Worm (Caenorhabditis elegans) whole organism, young adult: ENCODE results near the gene sftb-1.
A peak's percentile ranks its signal among the peaks of the same experiment; 100 is the strongest.

Source experiments
- B0336.3 ChIP-seq: fragments of 200-800 bp; sonication (Bioruptor generic); IDR thresholded peaks from 2 replicates; pipeline ENCODE4 v1.3.6; 2022; ENCODE audit warnings: missing genetic modification characterization, missing compliant biosample characterization
- C06A6.2 ChIP-seq: fragments of 200-800 bp; sonication (Bioruptor generic); conservative IDR thresholded peaks from 2 replicates; pipeline ENCODE4 v1.3.6; 2022; ENCODE audit warnings: missing genetic modification characterization, missing compliant biosample characterization
- D2030.7 ChIP-seq: fragments of 200-800 bp; sonication (Bioruptor generic); IDR thresholded peaks from 2 replicates; pipeline ENCODE4 v1.3.6; 2022; ENCODE audit warnings: missing genetic modification reagents, missing genetic modification characterization, missing compliant biosample characterization
- F23B12.7 ChIP-seq: sonication (generic microtip); optimal IDR thresholded peaks from 2 replicates; lab custom pipeline; 2017; ENCODE audit warnings: missing genetic modification characterization, mild to moderate bottlenecking, missing compliant biosample characterization, antibody characterized with exemption, moderate library complexity; ENCODE audit not compliant: insufficient read depth
- F33H1.4 ChIP-seq: fragments of 200-800 bp; sonication (Bioruptor generic); IDR thresholded peaks from 2 replicates; pipeline ENCODE4 v1.3.6; 2022; ENCODE audit warnings: missing genetic modification reagents, missing genetic modification characterization, missing compliant biosample characterization
- F57A8.1 ChIP-seq: fragments of 200-800 bp; sonication (Bioruptor generic); optimal IDR thresholded peaks from 2 replicates; lab custom pipeline; 2018; ENCODE audit warnings: mild to moderate bottlenecking, missing genetic modification characterization, moderate library complexity, missing compliant biosample characterization
- K11D2.4 ChIP-seq: fragments of 200-800 bp; sonication (Bioruptor generic); IDR thresholded peaks from 2 replicates; pipeline ENCODE4 v1.3.6; 2022; ENCODE audit warnings: missing genetic modification reagents, missing genetic modification characterization, missing compliant biosample characterization
- T26A5.8 ChIP-seq: sonication (generic microtip); optimal IDR thresholded peaks from 2 replicates; lab custom pipeline; 2016; ENCODE audit warnings: missing genetic modification characterization, missing compliant biosample characterization
- Y56A3A.18 ChIP-seq: fragments of 200-800 bp; sonication (Bioruptor generic); IDR thresholded peaks from 2 replicates; pipeline ENCODE4 v1.3.6; 2022; ENCODE audit warnings: missing genetic modification reagents, missing genetic modification characterization, missing compliant biosample characterization
- attf-5 ChIP-seq: fragments of 200-800 bp; sonication (Bioruptor generic); optimal IDR thresholded peaks from 2 replicates; lab custom pipeline; 2018; ENCODE audit warnings: mild to moderate bottlenecking, missing genetic modification characterization, missing compliant biosample characterization
- bed-1 ChIP-seq: fragments of 200-800 bp; sonication (Bioruptor generic); IDR thresholded peaks from 2 replicates; pipeline ENCODE4 v1.3.6; 2022; ENCODE audit warnings: missing genetic modification reagents, missing genetic modification characterization, missing compliant biosample characterization
- cebp-1 ChIP-seq, 2 experiments: fragments of 200-800 bp in 1 of 2; sonication (Bioruptor generic) in 1 of 2; sonication (generic microtip) in 1 of 2; IDR thresholded peaks in 1 of 2; optimal IDR thresholded peaks in 1 of 2; 2 replicates each; pipeline versions ENCODE4 v1.3.6 to Lab custom; 2017 to 2022; ENCODE audit warnings: missing compliant biosample characterization in 2 of 2, missing genetic modification characterization in 2 of 2, mild to moderate bottlenecking in 1 of 2, missing genetic modification reagents in 1 of 2, moderate library complexity in 1 of 2
- ceh-79 ChIP-seq: sonication (generic microtip); optimal IDR thresholded peaks from 2 replicates; lab custom pipeline; 2017; ENCODE audit warnings: mild to moderate bottlenecking, missing genetic modification characterization, missing compliant biosample characterization
- dox-1 ChIP-seq: fragments of 200-800 bp; sonication (Bioruptor generic); IDR thresholded peaks from 2 replicates; pipeline ENCODE4 v1.3.6; 2022; ENCODE audit warnings: missing genetic modification reagents, missing genetic modification characterization, missing compliant biosample characterization
- dpl-1 ChIP-seq: fragments of 150-350 bp; optimal IDR thresholded peaks from 2 replicates; lab custom pipeline; 2014; ENCODE audit warnings: missing biosample characterization, missing genetic modification reagents, missing genetic modification characterization
- egl-18 ChIP-seq: fragments of 200-800 bp; sonication (Bioruptor generic); IDR thresholded peaks from 2 replicates; pipeline ENCODE4 v1.3.6; 2022; ENCODE audit warnings: missing genetic modification reagents, missing genetic modification characterization, missing compliant biosample characterization
- hlh-12 ChIP-seq: sonication (generic microtip); optimal IDR thresholded peaks from 2 replicates; lab custom pipeline; 2016; ENCODE audit warnings: missing genetic modification characterization, missing compliant biosample characterization
- hmg-1.2 ChIP-seq: fragments of 200-800 bp; sonication (Bioruptor generic); IDR thresholded peaks from 2 replicates; pipeline ENCODE4 v1.3.6; 2022; ENCODE audit warnings: missing genetic modification reagents, missing genetic modification characterization, missing compliant biosample characterization
- hrde-1 ChIP-seq: sonication (generic microtip); optimal IDR thresholded peaks from 2 replicates; lab custom pipeline; 2016; ENCODE audit warnings: missing genetic modification characterization, mild to moderate bottlenecking, missing compliant biosample characterization, moderate library complexity, missing genotype, missing genetic modification reagents, borderline replicate concordance
- lin-26 ChIP-seq: fragments of 200-800 bp; sonication (Bioruptor generic); IDR thresholded peaks from 2 replicates; pipeline ENCODE4 v1.3.6; 2022; ENCODE audit warnings: missing genetic modification reagents, missing genetic modification characterization, missing compliant biosample characterization
- lin-35 ChIP-seq, 3 experiments: fragments of 150-350 bp in 2 of 3; sonication (generic microtip) in 1 of 3; optimal IDR thresholded peaks; 2 replicates each; lab custom pipeline; 2014 to 2018; ENCODE audit warnings: missing biosample characterization in 3 of 3, missing genetic modification characterization in 3 of 3, missing genetic modification reagents in 3 of 3
- lin-40 ChIP-seq: sonication (generic microtip); optimal IDR thresholded peaks from 2 replicates; lab custom pipeline; 2016; ENCODE audit warnings: missing genetic modification characterization, mild to moderate bottlenecking, missing compliant biosample characterization, missing genotype, missing genetic modification reagents
- lin-54 ChIP-seq: fragments of 200-800 bp; sonication (Bioruptor generic); optimal IDR thresholded peaks from 2 replicates; lab custom pipeline; 2018; ENCODE audit warnings: mild to moderate bottlenecking, missing genetic modification characterization, missing compliant biosample characterization
- lsl-1 ChIP-seq: fragments of 200-800 bp; sonication (Bioruptor generic); optimal IDR thresholded peaks from 2 replicates; lab custom pipeline; 2018; ENCODE audit warnings: mild to moderate bottlenecking, missing genetic modification characterization, moderate library complexity, missing compliant biosample characterization
- lsy-27 ChIP-seq: sonication (generic microtip); optimal IDR thresholded peaks from 2 replicates; lab custom pipeline; 2017; ENCODE audit warnings: missing genetic modification characterization, mild to moderate bottlenecking, missing compliant biosample characterization, antibody characterized with exemption, missing genotype, borderline replicate concordance; ENCODE audit not compliant: insufficient read depth
- madf-6 ChIP-seq: fragments of 200-800 bp; sonication (Bioruptor generic); IDR thresholded peaks from 2 replicates; pipeline ENCODE4 v1.3.6; 2022; ENCODE audit warnings: missing genetic modification reagents, missing genetic modification characterization, missing compliant biosample characterization
- madf-8 ChIP-seq: fragments of 200-800 bp; sonication (Bioruptor generic); conservative IDR thresholded peaks from 2 replicates; pipeline ENCODE4 v1.3.6; 2022; ENCODE audit warnings: missing genetic modification reagents, missing genetic modification characterization, missing compliant biosample characterization
- mcd-1 ChIP-seq: fragments of 200-800 bp; sonication (Bioruptor generic); IDR thresholded peaks from 2 replicates; pipeline ENCODE4 v1.3.6; 2022; ENCODE audit warnings: missing genetic modification reagents, missing genetic modification characterization, missing compliant biosample characterization
- mes-4 ChIP-seq: sonication (generic microtip); optimal IDR thresholded peaks from 2 replicates; lab custom pipeline; 2016; ENCODE audit warnings: missing genotype, missing genetic modification characterization, missing compliant biosample characterization
- nfyb-1 ChIP-seq: fragments of 200-800 bp; sonication (Bioruptor generic); IDR thresholded peaks from 2 replicates; pipeline ENCODE4 v1.3.6; 2022; ENCODE audit warnings: missing genetic modification reagents, missing genetic modification characterization, missing compliant biosample characterization
- nhr-179 ChIP-seq: sonication (generic microtip); optimal IDR thresholded peaks from 2 replicates; lab custom pipeline; 2016; ENCODE audit warnings: mild to moderate bottlenecking, missing genetic modification characterization, missing compliant biosample characterization
- nhr-80 ChIP-seq: sonication (generic microtip); optimal IDR thresholded peaks from 2 replicates; lab custom pipeline; 2016; ENCODE audit warnings: missing genetic modification characterization, missing compliant biosample characterization
- pbrm-1 ChIP-seq: fragments of 200-800 bp; sonication (Bioruptor generic); IDR thresholded peaks from 2 replicates; pipeline ENCODE4 v1.3.6; 2022; ENCODE audit warnings: missing genetic modification reagents, missing genetic modification characterization, missing compliant biosample characterization
- rcor-1 ChIP-seq: fragments of 200-800 bp; sonication (Bioruptor generic); IDR thresholded peaks from 2 replicates; pipeline ENCODE4 v1.3.6; 2022; ENCODE audit warnings: missing genetic modification reagents, missing genetic modification characterization, missing compliant biosample characterization
- repo-1 ChIP-seq: sonication (generic microtip); optimal IDR thresholded peaks from 2 replicates; lab custom pipeline; 2017; ENCODE audit warnings: mild to moderate bottlenecking, missing genetic modification characterization, missing compliant biosample characterization
- snpc-1.1 ChIP-seq: sonication (generic microtip); optimal IDR thresholded peaks from 2 replicates; lab custom pipeline; 2017; ENCODE audit warnings: missing genetic modification characterization, mild to moderate bottlenecking, missing compliant biosample characterization, antibody characterized with exemption, moderate library complexity, missing genotype, missing genetic modification reagents; ENCODE audit not compliant: insufficient read depth
- snpc-4 ChIP-seq, 5 experiments: fragments of 150-350 bp in 1 of 5; sonication (generic microtip) in 4 of 5; optimal IDR thresholded peaks; 2 replicates each; lab custom pipeline; 2014 to 2018; ENCODE audit warnings: missing genetic modification characterization in 5 of 5, missing biosample characterization in 3 of 5, antibody characterized with exemption in 2 of 5, mild to moderate bottlenecking in 2 of 5, missing compliant biosample characterization in 2 of 5, missing genotype in 2 of 5, moderate library complexity in 2 of 5, missing genetic modification reagents in 1 of 5
- sptf-2 ChIP-seq: fragments of 200-800 bp; sonication (Bioruptor generic); optimal IDR thresholded peaks from 2 replicates; lab custom pipeline; 2018; ENCODE audit warnings: mild to moderate bottlenecking, missing genetic modification characterization, missing compliant biosample characterization
- tbp1 ChIP-seq: fragments of 200-800 bp; sonication (Bioruptor generic); optimal IDR thresholded peaks from 2 replicates; lab custom pipeline; 2018; ENCODE audit warnings: mild to moderate bottlenecking, missing genetic modification characterization, missing compliant biosample characterization
- tbx-9 ChIP-seq: sonication (generic microtip); optimal IDR thresholded peaks from 2 replicates; lab custom pipeline; 2016; ENCODE audit warnings: borderline replicate concordance, missing genetic modification characterization, inconsistent platforms, missing compliant biosample characterization
- zim-3 ChIP-seq: sonication (generic microtip); optimal IDR thresholded peaks from 2 replicates; lab custom pipeline; 2017; ENCODE audit warnings: mild to moderate bottlenecking, missing genetic modification characterization, moderate library complexity, missing compliant biosample characterization
- ztf-18 ChIP-seq: sonication (generic microtip); optimal IDR thresholded peaks from 2 replicates; lab custom pipeline; 2016; ENCODE audit warnings: missing genotype, mild to moderate bottlenecking, missing genetic modification characterization, missing compliant biosample characterization
- ztf-25 ChIP-seq: fragments of 200-800 bp; sonication (Bioruptor generic); IDR thresholded peaks from 2 replicates; pipeline ENCODE4 v1.3.6; 2022; ENCODE audit warnings: missing genetic modification reagents, missing genetic modification characterization, missing compliant biosample characterization
- ztf-26 ChIP-seq: sonication (generic microtip); optimal IDR thresholded peaks from 2 replicates; lab custom pipeline; 2017; ENCODE audit warnings: missing genetic modification characterization, missing compliant biosample characterization

The sftb-1 gene

ce11 chrIII:4269220-4269935 is at the start of gene sftb-1, which contains the start of gene R10E4.1:
TSS of gene sftb-1 (minus strand) at chrIII:4269270.
TSS of gene R10E4.1 (plus strand) at chrIII:4269743.
- TF ChIP-seq hrde-1 (tag; lab: Kevin White, UChicago) (no peak), rcor-1 (GFP tag; lab: Robert Waterston, UW) (peak; percentile 40; the same call in 1 of the 2 replicates), lin-54 (peak; percentile 59), madf-6 (GFP tag; lab: Robert Waterston, UW) (peak; percentile 63), snpc-1.1 (no peak), nfyb-1 (GFP tag; lab: Robert Waterston, UW) (0 out of 2 replicates have a peak, but pooled peaks have one; percentile 21), sptf-2 (GFP tag; lab: Kevin White, UChicago) (no peak), hmg-1.2 (0 out of 2 replicates have a peak, but pooled peaks have one; percentile 13), lin-35 (GFP tag; optimal IDR thresholded peaks at IDR 0.05; lab: Kevin White, UChicago) (peak in 1 of 3 experiments; percentile 66), lin-40 (tag; lab: Kevin White, UChicago) (peak; percentile 64), ztf-26 (no peak), dox-1 (GFP tag; lab: Robert Waterston, UW) (peak; percentile 74), mes-4 (tag; lab: Kevin White, UChicago) (no peak), nhr-179 (tag; lab: Kevin White, UChicago) (no peak), ceh-79 (no peak), madf-8 (GFP tag; lab: Robert Waterston, UW) (no peak; the same call in 1 of the 2 replicates), egl-18 (no peak), dpl-1 (GFP tag; lab: Kevin White, UChicago) (peak; percentile 44), F57A8.1 (GFP tag; lab: Kevin White, UChicago) (no peak), T26A5.8 (no peak), Y56A3A.18 (GFP tag; lab: Robert Waterston, UW) (no peak), snpc-4 (GFP tag; optimal IDR thresholded peaks at IDR 0.05; lab: Kevin White, UChicago) (peak; percentile 14), snpc-4 (tag; optimal IDR thresholded peaks at IDR 0.05; lab: Kevin White, UChicago) (peak in 3 of 4 experiments; percentile 24 to 40 (median 37)), cebp-1 (GFP tag; IDR thresholded peaks at IDR 0.05; lab: Robert Waterston, UW) (no peak), cebp-1 (tag; optimal IDR thresholded peaks at IDR 0.05; lab: Kevin White, UChicago) (peak; percentile 61), mcd-1 (GFP tag; lab: Robert Waterston, UW) (peak; percentile 75), nhr-80 (peak; percentile 23), pbrm-1 (GFP tag; lab: Robert Waterston, UW) (peak; percentile 55; the same call in 1 of the 2 replicates), C06A6.2 (GFP tag; lab: Robert Waterston, UW) (0 out of 2 replicates have a peak, but pooled peaks have one; percentile 29), tbx-9 (tag; lab: Kevin White, UChicago) (no peak), zim-3 (tag; lab: Kevin White, UChicago) (no peak), D2030.7 (0 out of 2 replicates have a peak, but pooled peaks have one; percentile 12), B0336.3 (GFP tag; lab: Robert Waterston, UW) (peak; percentile 41; the same call in 1 of the 2 replicates), tbp1 (peak; percentile 39), bed-1 (GFP tag; lab: Robert Waterston, UW) (no peak), attf-5 (GFP tag; lab: Kevin White, UChicago) (peak; percentile 36), ztf-18 (tag; lab: Kevin White, UChicago) (peak; percentile 94), ztf-25 (no peak), lsy-27 (tag; lab: Kevin White, UChicago) (peak; percentile 5), lsl-1 (GFP tag; lab: Kevin White, UChicago) (peak; percentile 31), F33H1.4 (GFP tag; lab: Robert Waterston, UW) (peak; percentile 38), K11D2.4 (GFP tag; lab: Robert Waterston, UW) (no peak), F23B12.7 (peak; percentile 27), lin-26 (GFP tag; lab: Robert Waterston, UW) (no peak), repo-1 (tag; lab: Kevin White, UChicago) (peak; percentile 15), hlh-12 (tag; lab: Kevin White, UChicago) (no peak)
